Worm (Caenorhabditis elegans) whole organism, L4/young adult: Measurements from ENCODE around the gene clec-47.

Experiments
- W03F9.2 ChIP-seq: fragments of 150-350 bp; optimal IDR thresholded peaks from 2 replicates; lab custom pipeline; 2014; ENCODE audit warnings: missing biosample characterization, missing genetic modification characterization
- dao-5 ChIP-seq: sonication (generic microtip); optimal IDR thresholded peaks from 2 replicates; lab custom pipeline; 2016; ENCODE audit warnings: missing genotype, missing genetic modification characterization, moderate library complexity, missing compliant biosample characterization
- him-1 ChIP-seq: sonication (generic microtip); optimal IDR thresholded peaks from 2 replicates; lab custom pipeline; 2016; ENCODE audit warnings: missing genotype, missing genetic modification reagents, missing genetic modification characterization, missing compliant biosample characterization

clec-47 gene

DNA sequence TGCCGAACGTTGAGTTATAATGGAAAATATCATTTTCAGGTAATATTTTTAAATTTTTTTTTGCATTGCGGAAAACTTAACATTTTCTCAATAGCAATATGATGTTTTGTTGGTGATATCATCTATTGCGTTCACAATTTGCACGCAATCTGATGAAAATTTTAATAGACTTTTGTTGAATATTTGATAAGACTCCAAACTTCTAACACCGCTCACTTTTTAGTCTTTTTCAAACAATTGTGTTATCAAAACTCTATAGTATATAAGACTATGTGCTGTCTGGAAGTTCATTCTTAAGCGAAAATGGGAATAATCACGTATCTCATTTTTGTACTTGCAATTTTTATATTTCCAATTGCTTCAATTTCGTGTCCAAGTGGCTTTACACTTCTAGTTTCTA lies at the start of gene clec-47:
TSS of gene clec-47 (plus strand) at position 301 of the 400 bp plus-strand sequence.
- TF ChIP-seq dao-5 (tag; lab: Kevin White, UChicago) = no peak
- TF ChIP-seq him-1 = no peak
- TF ChIP-seq W03F9.2 = no peak

DNA sequence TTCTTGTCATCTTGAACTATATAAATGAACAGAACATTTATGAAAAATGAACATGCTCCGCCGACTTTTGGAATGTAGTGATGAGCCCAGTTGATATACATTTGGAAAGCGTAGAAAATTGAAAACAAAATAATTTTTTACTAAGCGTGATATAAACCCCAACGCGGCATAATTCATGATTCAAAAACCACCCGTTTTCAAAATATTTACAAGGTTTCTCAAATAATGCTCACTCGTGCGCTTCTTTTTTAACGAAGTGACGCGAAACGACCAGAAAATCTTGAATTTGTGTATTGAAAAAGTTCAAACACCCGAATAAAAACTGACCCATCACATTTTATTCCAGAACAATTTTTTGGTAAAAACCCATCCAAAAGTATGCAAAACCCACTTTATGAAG lies 48.1 kb upstream of the clec-47 start, which contains the start of gene srj-27:
TSS of gene srj-27 (minus strand) at position 101 of the 400 bp plus-strand sequence.
- TF ChIP-seq dao-5 (tag; lab: Kevin White, UChicago) = no peak
- TF ChIP-seq him-1 = no peak
- no peak for TF ChIP-seq W03F9.2

DNA sequence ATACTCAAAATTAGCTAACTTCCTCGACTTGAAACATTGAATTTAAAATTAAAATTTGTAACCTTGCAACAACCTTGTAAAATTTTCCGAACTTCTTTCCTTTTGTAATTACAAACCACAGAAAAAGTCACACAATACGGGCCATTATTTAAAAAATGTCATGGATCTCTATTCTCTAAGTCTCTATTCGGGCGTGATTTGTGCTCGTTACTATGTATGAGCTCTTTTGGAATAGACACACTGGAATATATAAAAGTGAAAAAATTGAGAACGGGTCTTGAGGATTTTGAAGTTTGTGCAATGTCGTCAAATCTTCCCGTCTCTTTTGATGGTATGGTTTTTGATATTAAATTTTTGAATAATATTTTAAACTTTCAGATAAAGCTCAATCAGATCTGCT lies 47.6 kb upstream of the clec-47 start, which contains the start of gene srr-7:
TSS of gene srr-7 (plus strand) at position 301 of the 400 bp plus-strand sequence.
- TF ChIP-seq W03F9.2 = no peak
- no peak for TF ChIP-seq him-1
- no peak for TF ChIP-seq dao-5 (tag; lab: Kevin White, UChicago)

DNA sequence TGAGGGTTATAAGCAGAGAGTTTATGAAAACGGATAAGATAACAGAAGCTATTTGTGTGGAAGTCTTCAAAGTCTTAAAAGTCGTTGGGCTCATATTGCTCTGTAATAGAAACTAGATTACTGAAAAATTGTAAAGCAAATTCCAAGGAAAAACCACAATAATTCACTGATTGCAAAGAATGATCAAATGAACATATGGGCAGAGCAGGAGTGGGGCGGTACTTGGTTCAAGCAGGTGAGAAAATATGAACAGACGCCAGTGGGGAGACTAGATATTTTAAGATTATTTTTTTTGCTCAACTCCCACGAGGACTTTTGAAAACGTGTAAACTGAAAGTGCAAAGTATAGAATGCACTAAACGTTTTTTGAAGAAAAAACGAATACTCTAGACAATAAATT lies 43.1 kb upstream of the clec-47 start, which contains the start of gene str-171:
TSS of gene str-171 (minus strand) at position 101 of the 400 bp plus-strand sequence.
- TF ChIP-seq W03F9.2 = no peak
- no peak for TF ChIP-seq dao-5 (tag; lab: Kevin White, UChicago)
- TF ChIP-seq him-1 = no peak

DNA sequence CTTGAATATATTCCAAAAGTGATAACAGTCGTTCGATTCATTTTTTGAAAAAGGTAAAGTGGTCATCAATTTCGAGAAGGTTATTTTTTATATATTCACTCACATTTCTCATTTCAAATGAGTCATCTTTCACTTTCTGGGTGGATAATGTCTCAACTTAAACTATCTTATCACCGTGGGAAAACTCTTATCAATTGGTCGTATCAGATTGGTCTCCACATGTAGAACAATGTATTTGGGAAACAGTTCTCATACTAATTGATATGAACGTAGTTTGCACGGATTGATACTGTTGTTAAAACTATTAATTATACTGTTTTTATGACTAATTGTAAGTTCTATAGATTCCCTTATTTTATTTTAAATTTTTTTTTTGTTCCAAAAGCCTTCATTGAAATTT lies 41.7 kb upstream of the clec-47 start:
- no peak for TF ChIP-seq him-1
- TF ChIP-seq dao-5 (tag; lab: Kevin White, UChicago) = no peak
- no peak for TF ChIP-seq W03F9.2

DNA sequence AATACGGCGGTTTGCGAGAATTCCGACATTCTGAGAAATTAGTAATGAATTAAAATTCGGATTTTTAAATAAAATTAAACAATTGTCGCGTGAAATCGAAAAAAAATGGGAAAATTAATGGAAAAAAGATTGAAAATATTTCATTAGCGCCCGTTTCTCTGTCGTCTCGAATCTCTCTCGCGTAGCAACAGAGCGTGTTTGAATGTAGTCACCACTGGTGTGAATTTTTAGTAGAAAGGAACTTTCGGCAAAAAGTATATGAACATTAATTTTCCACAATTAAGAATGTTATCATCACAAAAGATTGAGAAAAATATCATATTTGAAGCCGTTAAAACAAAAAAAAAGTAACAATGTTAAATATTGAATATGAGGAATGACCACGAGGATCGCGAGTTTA lies 38.8 kb upstream of the clec-47 start, which contains the start of gene aipl-1:
TSS of gene aipl-1 (minus strand) at position 30 of the 400 bp plus-strand sequence.
- TF ChIP-seq him-1 = no peak
- peak; percentile 65 for TF ChIP-seq W03F9.2

DNA sequence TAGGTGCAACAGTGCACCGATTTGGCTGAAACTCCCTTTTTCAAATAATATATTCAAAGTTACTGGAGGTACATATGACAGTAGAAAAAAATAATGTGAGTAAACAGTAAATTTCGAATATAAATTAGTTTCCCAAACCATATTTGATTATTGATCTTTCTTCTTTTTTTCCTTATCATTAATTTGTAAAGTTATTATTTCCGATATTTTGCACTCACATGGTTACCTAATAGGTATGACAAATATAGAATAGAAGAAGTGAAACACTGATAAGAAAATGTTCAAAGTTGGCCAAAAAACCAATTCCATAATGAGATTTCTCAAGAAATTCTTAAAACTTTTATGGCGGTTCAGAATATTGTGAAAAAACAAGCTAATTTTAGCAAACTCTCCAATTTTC lies 35.7 kb upstream of the clec-47 start:
- TF ChIP-seq dao-5 (tag; lab: Kevin White, UChicago) (no peak), W03F9.2 (no peak), him-1 (no peak)

DNA sequence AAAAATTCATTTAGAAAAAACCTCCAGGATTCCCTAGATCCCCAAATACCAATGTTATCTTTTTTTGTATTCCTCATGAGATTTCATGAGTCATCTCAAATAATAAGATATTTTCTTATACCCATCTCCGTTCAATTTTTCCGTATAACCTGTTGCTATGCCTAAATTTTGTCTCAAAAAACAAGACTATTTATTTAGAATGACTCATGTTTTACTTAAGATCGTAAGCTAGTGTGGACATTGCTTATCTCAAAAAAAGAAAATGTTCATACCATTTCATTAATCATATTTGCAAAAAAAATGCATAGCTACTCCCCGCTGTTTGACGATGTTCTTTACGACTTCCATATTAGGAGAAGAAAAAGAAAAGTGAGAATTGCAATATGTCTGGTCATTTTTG lies 35.3 kb upstream of the clec-47 start, which contains the start of gene K08F9.3:
TSS of gene K08F9.3 (plus strand) at position 301 of the 400 bp plus-strand sequence.
- TF ChIP-seq him-1 (no peak), W03F9.2 (no peak), dao-5 (tag; lab: Kevin White, UChicago) (no peak)

DNA sequence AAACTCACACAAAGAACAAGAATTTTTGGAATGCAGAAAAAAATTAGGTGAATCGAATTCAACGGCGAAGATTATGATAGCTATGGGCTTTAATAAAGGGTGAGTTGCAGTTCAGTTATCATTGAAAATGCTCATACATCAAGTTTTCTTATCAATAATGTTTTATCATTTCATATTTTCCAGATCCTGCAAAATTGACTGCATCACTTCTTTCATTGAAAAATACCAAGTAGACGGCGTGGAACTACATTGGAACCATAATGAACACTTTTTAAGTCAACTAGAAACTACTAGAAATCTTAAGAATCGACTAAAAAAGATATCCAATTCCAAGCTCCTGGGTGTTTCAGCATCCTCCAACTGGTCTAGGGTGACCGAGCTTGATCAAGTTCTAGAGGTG lies 32.3 kb upstream of the clec-47 start, which contains the start of gene K08F9.1:
TSS of gene K08F9.1 (minus strand) at position 101 of the 400 bp plus-strand sequence.
- no peak for TF ChIP-seq W03F9.2
- TF ChIP-seq dao-5 (tag; lab: Kevin White, UChicago) = no peak
- TF ChIP-seq him-1 = no peak

DNA sequence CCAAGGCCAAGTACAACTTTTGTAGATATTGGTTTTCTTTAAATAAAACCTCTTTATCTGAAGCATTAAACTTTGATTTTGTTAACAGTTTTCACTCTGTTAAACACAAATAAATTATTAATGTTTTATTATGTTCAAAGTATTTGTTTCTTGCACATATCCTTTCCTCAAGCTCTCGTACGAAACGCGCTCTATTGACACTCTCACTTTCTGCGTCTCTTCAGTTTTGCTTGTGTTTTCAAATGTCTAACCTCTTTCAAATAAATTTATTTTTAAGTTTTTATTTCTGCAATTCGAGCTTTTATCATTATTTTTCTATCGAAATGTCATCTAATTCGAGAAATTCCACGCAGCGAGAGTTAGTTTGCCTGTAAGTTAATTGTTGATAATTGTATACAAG lies 31.8 kb upstream of the clec-47 start, which contains the start of gene K08F9.4:
TSS of gene K08F9.4 (plus strand) at position 222 of the 400 bp plus-strand sequence.
- TF ChIP-seq him-1 = no peak
- TF ChIP-seq W03F9.2 = peak; percentile 64

DNA sequence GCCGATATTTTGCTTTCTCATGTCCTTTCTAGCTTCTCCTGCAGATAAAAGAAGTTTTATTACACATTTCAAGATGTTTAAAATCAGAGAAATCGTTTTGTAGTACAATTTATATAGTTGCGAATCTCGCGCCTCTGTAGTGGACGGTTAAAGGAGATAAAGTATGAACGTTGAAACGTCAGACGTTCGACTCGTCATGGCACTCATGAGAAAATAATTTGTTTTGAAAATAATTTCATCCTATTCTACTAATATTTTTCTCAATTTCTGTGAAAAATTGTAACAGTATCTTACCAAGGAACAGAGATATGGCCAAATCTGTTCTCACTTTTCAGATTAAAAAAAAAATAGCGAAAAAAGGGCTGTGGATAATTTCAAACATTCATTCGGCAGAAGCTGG lies 27.8 kb upstream of the clec-47 start, which contains the start of gene T09F5.20:
TSS of gene T09F5.20 (minus strand) at position 101 of the 400 bp plus-strand sequence.
- TF ChIP-seq him-1 (no peak), W03F9.2 (no peak), dao-5 (tag; lab: Kevin White, UChicago) (no peak)

DNA sequence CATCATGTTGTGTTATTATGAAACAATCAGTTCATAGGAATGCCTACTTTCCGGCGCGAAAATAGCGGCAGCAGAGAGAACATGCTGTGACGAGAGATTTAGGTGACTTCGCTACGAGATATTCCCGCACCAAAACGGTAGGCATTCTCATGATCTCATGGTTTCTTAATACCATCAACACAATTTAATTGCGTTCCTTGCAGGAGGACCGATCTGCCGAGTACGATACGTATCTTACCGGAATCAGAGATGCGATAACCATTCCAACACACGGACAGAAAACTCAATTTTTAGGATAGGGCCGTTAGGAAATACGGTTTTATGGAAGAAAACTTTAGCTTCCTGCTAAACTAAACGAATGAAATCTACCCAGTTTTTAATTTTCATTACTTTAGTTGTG lies 26.8 kb upstream of the clec-47 start, which contains the start of gene T09F5.1:
TSS of gene T09F5.1 (plus strand) at position 301 of the 400 bp plus-strand sequence.
- no peak for TF ChIP-seq W03F9.2
- no peak for TF ChIP-seq him-1
- TF ChIP-seq dao-5 (tag; lab: Kevin White, UChicago) = no peak

DNA sequence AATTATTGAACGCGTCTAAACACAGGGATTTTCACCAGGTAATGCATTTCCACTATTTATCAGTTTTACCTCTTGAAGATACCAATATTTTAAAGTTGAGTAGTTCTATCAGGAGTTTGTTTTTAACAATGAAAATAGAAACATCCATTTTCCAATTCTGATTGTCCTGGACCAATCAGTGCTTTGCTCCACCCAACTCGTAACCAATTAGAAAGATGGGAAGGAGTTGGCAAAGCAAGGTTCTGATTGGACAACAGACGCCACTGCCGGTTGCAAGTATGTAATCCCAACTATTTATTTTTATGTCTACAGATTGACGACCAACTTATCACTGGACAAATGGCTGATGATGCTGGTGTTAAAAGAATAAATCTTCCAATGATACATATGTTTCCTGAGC lies 25.4 kb upstream of the clec-47 start:
- TF ChIP-seq W03F9.2 (no peak), dao-5 (tag; lab: Kevin White, UChicago) (no peak), him-1 (no peak)

DNA sequence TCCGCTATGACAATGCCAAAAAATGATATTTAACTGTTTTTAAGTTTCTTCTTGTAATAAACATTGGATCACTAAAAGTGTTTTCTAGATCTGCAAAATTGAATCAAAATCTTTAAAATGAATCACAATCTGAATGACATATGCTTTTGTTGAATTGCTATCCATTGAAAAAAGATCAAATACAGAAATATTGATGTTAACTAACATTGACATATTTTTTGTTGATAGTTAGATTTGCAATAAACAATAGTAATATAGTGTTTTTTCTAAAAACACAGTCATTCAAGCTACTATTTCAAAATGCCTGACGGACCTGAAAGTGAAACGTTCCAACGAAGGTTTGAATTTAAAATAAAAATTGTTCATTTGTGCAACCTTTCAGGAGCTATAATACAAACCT lies 24.9 kb upstream of the clec-47 start, which contains the start of gene T09F5.2:
TSS of gene T09F5.2 (plus strand) at position 301 of the 400 bp plus-strand sequence.
- TF ChIP-seq him-1 = no peak

DNA sequence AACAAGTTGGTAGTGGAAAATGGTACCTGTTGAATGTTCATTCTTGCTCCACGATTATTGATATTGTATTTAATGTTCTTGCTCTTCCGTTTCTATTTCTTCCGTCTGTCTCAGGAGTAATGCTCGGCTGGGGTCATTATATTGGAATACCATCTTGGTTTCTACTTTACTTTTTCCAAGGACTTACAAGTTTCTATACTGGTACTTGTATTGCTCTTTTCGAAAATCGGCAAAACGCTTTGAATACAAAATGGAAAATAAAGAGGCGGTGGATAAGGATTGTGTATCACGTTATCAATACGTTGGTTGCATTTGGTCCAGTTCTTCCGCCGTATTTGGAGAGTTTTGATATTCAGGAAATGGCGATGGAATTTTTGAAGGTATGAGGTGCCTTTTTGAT lies 23.5 kb upstream of the clec-47 start:
- TF ChIP-seq W03F9.2 (no peak), him-1 (no peak), dao-5 (tag; lab: Kevin White, UChicago) (no peak)

DNA sequence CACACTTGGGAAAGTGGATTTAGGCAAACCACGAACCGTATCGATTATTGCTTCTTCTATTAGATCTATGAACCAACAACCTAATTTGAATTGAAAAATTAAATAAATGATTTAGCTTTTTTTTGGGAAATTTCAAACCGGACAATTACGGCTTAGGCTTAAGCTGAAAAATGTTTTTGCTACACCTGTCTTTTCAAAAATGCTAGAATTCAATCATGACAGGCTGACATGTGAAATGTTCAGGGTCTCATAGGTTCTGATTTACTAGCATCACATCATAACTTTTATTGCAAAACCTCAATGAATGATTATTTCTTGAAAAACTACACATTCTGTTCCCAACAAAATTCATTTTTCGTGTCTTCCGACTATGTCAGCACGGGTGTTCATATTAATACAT lies 22.3 kb upstream of the clec-47 start, which contains the start of gene srh-55:
TSS of gene srh-55 (plus strand) at position 301 of the 400 bp plus-strand sequence.
- TF ChIP-seq W03F9.2 (no peak), him-1 (no peak), dao-5 (tag; lab: Kevin White, UChicago) (no peak)
